Fruit fly (Drosophila melanogaster) whole organism, prepupa: Measurements from ENCODE around the gene CG31176.
A peak's percentile ranks its signal among the peaks of the same experiment; 100 is the strongest.

Experiments used
- Blimp-1 ChIP-seq: fragments of 200-800 bp; sonication (Bioruptor generic); optimal IDR thresholded peaks from 3 replicates; lab custom pipeline; 2017; ENCODE audit warnings: missing biosample characterization, missing genetic modification characterization, mild to moderate bottlenecking, moderate library complexity, missing genetic modification reagents
- CG10669 ChIP-seq: fragments of 200-800 bp; sonication (Bioruptor generic); optimal IDR thresholded peaks from 3 replicates; lab custom pipeline; 2018; ENCODE audit warnings: missing biosample characterization, mild to moderate bottlenecking, missing genetic modification characterization, moderate library complexity
- CG16779 ChIP-seq: fragments of 200-800 bp; sonication (Bioruptor generic); optimal IDR thresholded peaks from 3 replicates; lab custom pipeline; 2017; ENCODE audit warnings: missing biosample characterization, mild to moderate bottlenecking, missing genetic modification characterization
- CG8319 ChIP-seq: fragments of 200-800 bp; sonication (Bioruptor generic); optimal IDR thresholded peaks from 3 replicates; lab custom pipeline; 2016; ENCODE audit warnings: missing biosample characterization, missing genetic modification characterization
- CG9139 ChIP-seq: fragments of 200-800 bp; sonication (Bioruptor generic); optimal IDR thresholded peaks from 3 replicates; lab custom pipeline; 2017; ENCODE audit warnings: missing biosample characterization, mild to moderate bottlenecking, missing genetic modification characterization
- Hr38 ChIP-seq: sonication (Bioruptor generic); optimal IDR thresholded peaks from 2 replicates; lab custom pipeline; 2016; ENCODE audit warnings: missing biosample characterization, missing genetic modification characterization
- Hr39 ChIP-seq: fragments of 200-800 bp; sonication (Bioruptor generic); optimal IDR thresholded peaks from 2 replicates; lab custom pipeline; 2016; ENCODE audit warnings: missing biosample characterization, missing genetic modification characterization
- Met ChIP-seq: fragments of 200-800 bp; sonication (Bioruptor generic); optimal IDR thresholded peaks from 3 replicates; lab custom pipeline; 2016; ENCODE audit warnings: missing biosample characterization, missing genetic modification characterization
- Sox102F ChIP-seq: fragments of 200-800 bp; sonication (Bioruptor generic); optimal IDR thresholded peaks from 2 replicates; lab custom pipeline; 2016; ENCODE audit warnings: missing biosample characterization, mild to moderate bottlenecking, missing genetic modification characterization
- esn ChIP-seq: fragments of 200-800 bp; sonication (Bioruptor generic); optimal IDR thresholded peaks from 2 replicates; lab custom pipeline; 2016; ENCODE audit warnings: missing biosample characterization, mild to moderate bottlenecking, missing genetic modification characterization, moderate library complexity
- pdm3 ChIP-seq: fragments of 200-800 bp; sonication (Bioruptor generic); optimal IDR thresholded peaks from 3 replicates; lab custom pipeline; 2016; ENCODE audit warnings: missing biosample characterization, missing genetic modification characterization
- spab ChIP-seq: fragments of 200-800 bp; sonication (Bioruptor generic); optimal IDR thresholded peaks from 2 replicates; lab custom pipeline; 2017; ENCODE audit warnings: missing biosample characterization, mild to moderate bottlenecking, missing genetic modification characterization, missing genetic modification reagents
- vri ChIP-seq: fragments of 200-800 bp; sonication (Bioruptor generic); optimal IDR thresholded peaks from 3 replicates; lab custom pipeline; 2016; ENCODE audit warnings: missing biosample characterization, mild to moderate bottlenecking, missing genetic modification characterization

DNA sequence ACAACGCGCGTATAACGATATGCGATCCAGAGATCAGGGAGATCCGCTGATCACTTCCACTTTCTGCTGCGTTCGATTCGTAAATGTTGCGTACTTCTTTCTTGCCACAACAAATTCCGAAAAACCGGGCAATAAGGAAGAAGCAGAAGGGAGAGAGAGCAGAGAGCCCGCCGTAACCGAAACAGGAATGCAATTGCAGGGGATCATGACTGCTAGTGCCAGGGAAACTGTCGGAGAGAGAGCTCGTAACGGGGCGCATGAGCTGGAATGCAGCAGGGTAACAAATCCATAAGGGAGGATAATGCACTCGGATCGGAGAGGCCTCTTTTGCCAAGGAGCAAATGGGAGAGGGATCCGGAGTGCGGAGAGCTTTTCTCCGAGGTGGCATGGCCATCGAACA, 81.0 kb downstream of the CG31176 start:
- TF ChIP-seq CG8319 (no peak), CG10669 (no peak), esn (no peak), CG9139 (GFP tag; lab: Kevin White, UChicago) (no peak), Met (GFP tag; lab: Kevin White, UChicago) (peak; percentile 0), CG16779 (tag; lab: Kevin White, UChicago) (no peak), Hr39 (GFP tag; lab: Kevin White, UChicago) (no peak), Sox102F (GFP tag; lab: Kevin White, UChicago) (no peak), Hr38 (GFP tag; lab: Kevin White, UChicago) (no peak), pdm3 (no peak), Blimp-1 (GFP tag; lab: Kevin White, UChicago) (peak; percentile 66), spab (no peak), vri (GFP tag; lab: Kevin White, UChicago) (no peak)
